Worm (Caenorhabditis elegans) whole organism, early embryonic: ENCODE results near the gene laf-1.

Source experiments
- aly-1 ChIP-seq: sonication (generic microtip); optimal IDR thresholded peaks from 2 replicates; lab custom pipeline; 2016; ENCODE audit warnings: missing genetic modification characterization, missing compliant biosample characterization
- ama-1 ChIP-seq: fragments of 150-350 bp; optimal IDR thresholded peaks from 2 replicates; lab custom pipeline; 2014
- ets-7 ChIP-seq: sonication (generic microtip); optimal IDR thresholded peaks from 2 replicates; lab custom pipeline; 2016; ENCODE audit warnings: missing genotype, missing genetic modification characterization, missing compliant biosample characterization
- hmg-4 ChIP-seq: fragments of 200-800 bp; sonication (Bioruptor generic); optimal IDR thresholded peaks from 2 replicates; lab custom pipeline; 2018; ENCODE audit warnings: mild to moderate bottlenecking, missing genetic modification characterization, missing compliant biosample characterization
- hnd-1 ChIP-seq: sonication (generic microtip); optimal IDR thresholded peaks from 2 replicates; lab custom pipeline; 2016; ENCODE audit warnings: missing genetic modification characterization, missing compliant biosample characterization
- sea-1 ChIP-seq: fragments of 200-800 bp; sonication (Bioruptor generic); conservative IDR thresholded peaks from 2 replicates; pipeline ENCODE4 v1.3.6; 2022; ENCODE audit warnings: missing genetic modification characterization, missing compliant biosample characterization
- tbx-11 ChIP-seq: fragments of 200-800 bp; sonication (Bioruptor generic); IDR thresholded peaks from 2 replicates; pipeline ENCODE4 v1.3.6; 2022; ENCODE audit warnings: missing genetic modification characterization, missing compliant biosample characterization
- tbx-37 ChIP-seq: fragments of 200-800 bp; sonication (Bioruptor generic); conservative IDR thresholded peaks from 2 replicates; pipeline ENCODE4 v1.3.6; 2022; ENCODE audit warnings: missing genetic modification reagents, missing genetic modification characterization, missing compliant biosample characterization
- tra-4 ChIP-seq: sonication (generic microtip); optimal IDR thresholded peaks from 2 replicates; lab custom pipeline; 2017; ENCODE audit warnings: missing genetic modification characterization, missing compliant biosample characterization

DNA sequence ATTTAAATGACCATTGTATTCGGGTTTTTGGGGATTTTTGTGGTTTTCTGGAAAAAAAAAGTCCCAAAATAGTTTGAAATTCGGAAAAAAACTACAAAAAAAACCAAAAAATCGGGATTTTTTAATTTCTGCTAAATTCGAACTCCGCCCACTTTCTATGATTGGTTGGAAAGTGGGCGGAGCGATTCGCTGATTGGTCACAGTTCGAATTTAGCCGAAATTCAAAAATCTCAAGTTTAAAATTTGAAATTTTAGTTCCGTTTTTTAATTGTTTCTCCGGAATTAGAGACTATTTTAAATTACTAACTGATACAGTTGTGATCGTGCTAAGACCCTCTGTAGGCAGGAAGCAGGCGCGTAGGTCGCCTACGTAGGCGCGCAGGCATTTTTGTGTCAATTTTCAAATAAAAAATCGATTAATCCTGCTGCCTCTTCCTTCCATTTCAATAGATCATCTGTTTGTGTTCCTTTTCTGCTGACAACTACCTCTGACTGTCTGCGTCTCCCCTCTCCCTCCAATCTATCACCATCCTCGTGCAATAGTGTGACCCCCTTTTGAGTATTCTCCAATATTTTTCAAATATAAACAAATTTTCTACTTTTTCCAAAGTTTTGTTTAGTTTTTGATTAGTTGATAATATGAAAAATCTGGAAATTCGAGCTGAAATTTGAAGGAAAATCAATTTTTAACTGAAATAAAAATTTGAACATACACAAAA, 37.5 kb upstream of the laf-1 start:
- TF ChIP-seq tbx-37 (GFP tag; lab: Robert Waterston, UW) (no peak), hmg-4 (no peak), ets-7 (tag; lab: Kevin White, UChicago) (no peak), ama-1 (no peak), aly-1 (tag; lab: Kevin White, UChicago) (no peak), tra-4 (tag; lab: Kevin White, UChicago) (no peak), sea-1 (no peak), tbx-11 (GFP tag; lab: Robert Waterston, UW) (no peak), hnd-1 (tag; lab: Kevin White, UChicago) (no peak)
